Worm (Caenorhabditis elegans) whole organism, midembryonic: ENCODE results near the gene K08H10.6.

Experiments used
- T22C8.4 ChIP-seq: fragments of 200-800 bp; sonication (Bioruptor generic); IDR thresholded peaks from 2 replicates; pipeline ENCODE4 v1.3.6; 2022; ENCODE audit warnings: missing genetic modification characterization, missing compliant biosample characterization
- cog-1 ChIP-seq: sonication (generic microtip); optimal IDR thresholded peaks from 2 replicates; lab custom pipeline; 2016; ENCODE audit warnings: missing genetic modification characterization, missing compliant biosample characterization
- flt-1 ChIP-seq: fragments of 200-800 bp; sonication (Bioruptor generic); IDR thresholded peaks from 2 replicates; pipeline ENCODE4 v1.3.6; 2022; ENCODE audit warnings: missing genetic modification characterization, missing compliant biosample characterization
- klf-2 ChIP-seq: fragments of 200-800 bp; sonication (Bioruptor generic); conservative IDR thresholded peaks from 2 replicates; pipeline ENCODE4 v1.3.6; 2022; ENCODE audit warnings: missing genetic modification reagents, missing genetic modification characterization, missing compliant biosample characterization
- med-1 ChIP-seq: sonication (generic microtip); optimal IDR thresholded peaks from 2 replicates; lab custom pipeline; 2017; ENCODE audit warnings: missing genetic modification characterization, mild to moderate bottlenecking, missing compliant biosample characterization, antibody characterized with exemption, missing genetic modification reagents; ENCODE audit not compliant: insufficient read depth
- ref-1 ChIP-seq: fragments of 200-800 bp; sonication (Bioruptor generic); conservative IDR thresholded peaks from 2 replicates; pipeline ENCODE4 v1.3.6; 2022; ENCODE audit warnings: missing genetic modification reagents, missing genetic modification characterization, missing compliant biosample characterization
- tab-1 ChIP-seq: fragments of 200-800 bp; sonication (Bioruptor generic); IDR thresholded peaks from 2 replicates; pipeline ENCODE4 v1.3.6; 2022; ENCODE audit warnings: missing genetic modification characterization, missing compliant biosample characterization
- ztf-23 ChIP-seq: fragments of 200-800 bp; sonication (Bioruptor generic); IDR thresholded peaks from 2 replicates; pipeline ENCODE4 v1.3.6; 2022; ENCODE audit warnings: missing genetic modification reagents, missing genetic modification characterization, missing compliant biosample characterization
- ztf-29 ChIP-seq: fragments of 200-800 bp; sonication (Bioruptor generic); IDR thresholded peaks from 2 replicates; pipeline ENCODE4 v1.3.6; 2022; ENCODE audit warnings: missing genetic modification reagents, missing genetic modification characterization, missing compliant biosample characterization

Gene K08H10.6

DNA sequence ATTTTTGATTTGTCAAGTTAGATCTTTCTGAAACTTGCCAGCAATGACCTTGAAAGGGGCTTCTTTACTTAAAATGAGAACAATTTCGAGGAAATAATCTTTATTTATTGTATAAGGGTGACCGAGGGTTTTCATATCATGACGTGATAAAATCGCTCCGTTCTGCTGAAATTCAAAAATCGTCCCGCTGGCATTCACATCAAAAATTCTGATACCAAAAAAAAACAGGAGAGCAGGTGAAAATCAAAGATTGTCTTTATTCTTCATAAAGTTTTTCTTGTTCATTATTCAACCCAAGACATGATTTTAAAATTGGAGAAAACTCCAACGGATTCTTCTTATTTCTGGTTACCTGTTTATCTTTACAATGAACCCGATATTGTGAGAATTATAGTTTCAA lies 51.6 kb downstream of the K08H10.6 start, which contains the start of gene sre-28:
sre-28 (plus strand) TSS at position 301 of the 400 bp plus-strand sequence.
- TF ChIP-seq flt-1 (GFP tag; lab: Robert Waterston, UW) (no peak), med-1 (GFP tag; lab: Kevin White, UChicago) (no peak), tab-1 (no peak), ztf-29 (GFP tag; lab: Robert Waterston, UW) (no peak), klf-2 (GFP tag; lab: Robert Waterston, UW) (no peak), cog-1 (no peak), ztf-23 (GFP tag; lab: Robert Waterston, UW) (no peak), T22C8.4 (no peak), ref-1 (GFP tag; lab: Robert Waterston, UW) (no peak)
